Worm (Caenorhabditis elegans): ENCODE measurements around the gene col-68.

DNA sequence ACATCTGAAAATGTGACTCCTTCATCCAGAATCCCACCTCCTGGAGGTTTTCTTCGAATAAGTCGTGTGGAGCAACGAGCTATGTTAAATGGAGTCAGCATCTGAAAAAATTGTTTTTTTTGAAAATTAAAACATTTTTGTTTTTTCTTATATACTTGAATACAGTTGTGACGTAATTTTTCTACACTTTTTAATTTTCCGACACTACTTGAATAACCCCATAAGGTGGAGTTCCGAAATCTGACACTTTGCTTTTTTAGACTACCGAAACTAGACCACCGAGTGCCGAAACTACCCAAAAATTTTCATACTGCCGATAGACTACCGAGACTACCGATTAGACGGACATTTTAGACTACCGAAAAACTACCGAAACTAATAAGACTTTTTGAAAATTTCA is 12.9 kb upstream of the col-68 start, which contains the start of gene mcat-1:
- TF ChIP-seq B0310.2 (tag; optimal IDR thresholded peaks at IDR 0.05) (no peak), F13C5.2 (tag; optimal IDR thresholded peaks at IDR 0.05) (no peak), flt-1 (GFP tag; IDR thresholded peaks at IDR 0.05) (no peak), ama-1 (optimal IDR thresholded peaks at IDR 0.05) (no peak), hnd-1 (tag; optimal IDR thresholded peaks at IDR 0.05) (no peak), hmbx-1 (tag; optimal IDR thresholded peaks at IDR 0.05) (no peak), pes-1 (GFP tag; IDR thresholded peaks at IDR 0.05) (no peak), tbx-37 (GFP tag; conservative IDR thresholded peaks at IDR 0.05) (no peak), ceh-36 (tag; optimal IDR thresholded peaks at IDR 0.05) (no peak), tra-4 (tag; optimal IDR thresholded peaks at IDR 0.05) (no peak), scrt-1 (GFP tag; IDR thresholded peaks at IDR 0.05) (no peak), hmg-4 (GFP tag; optimal IDR thresholded peaks at IDR 0.05) (no peak)

Measured in whole organism, early embryonic.